Worm (Caenorhabditis elegans): ENCODE measurements around the gene srg-66.
A peak's percentile ranks its signal among the peaks of the same experiment; 100 is the strongest.

The srg-66 gene

DNA sequence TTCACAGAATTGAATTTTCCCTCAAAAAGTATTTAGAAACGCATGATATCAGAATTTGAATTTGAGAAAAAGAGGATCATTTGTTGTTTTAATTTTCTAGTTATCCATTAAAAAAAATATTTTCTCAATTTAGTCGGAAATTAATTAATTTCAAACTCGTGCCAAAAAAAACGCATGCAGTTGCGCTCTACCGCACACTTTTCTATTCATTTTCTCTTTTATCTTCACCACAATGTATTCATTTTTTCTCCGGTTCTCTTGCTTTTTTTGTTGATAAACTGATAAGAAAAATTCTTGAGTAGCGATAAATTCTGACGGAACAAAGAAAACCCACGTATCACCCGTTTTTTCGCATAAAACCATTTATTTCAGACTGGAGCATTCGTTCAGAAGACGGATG, 49.2 kb downstream of the srg-66 start, which contains the start of gene acl-6 (continued):
- TF ChIP-seq zfh-2 (GFP tag; conservative IDR thresholded peaks at IDR 0.05), result no peak
- TF ChIP-seq F22D6.2 (tag; optimal IDR thresholded peaks at IDR 0.05), result no peak
- no peak for TF ChIP-seq hsf-1 (GFP tag; IDR thresholded peaks at IDR 0.05)
- peak in 1 of 2 experiments; percentile 16 for TF ChIP-seq let-607 (tag; optimal IDR thresholded peaks at IDR 0.05)
- no peak for TF ChIP-seq nfya-1 (tag; optimal IDR thresholded peaks at IDR 0.05; ENCODE audit: borderline replicate concordance, insufficient read depth)
- no peak for TF ChIP-seq B0261.1 (tag; optimal IDR thresholded peaks at IDR 0.05)
- no peak for TF ChIP-seq cebp-2 (GFP tag; IDR thresholded peaks at IDR 0.05)
- TF ChIP-seq bed-1 (GFP tag; IDR thresholded peaks at IDR 0.05), result no peak
- TF ChIP-seq fkh-3 (tag; optimal IDR thresholded peaks at IDR 0.05), result no peak
- TF ChIP-seq die-1 (tag; optimal IDR thresholded peaks at IDR 0.05), result no peak
- no peak for TF ChIP-seq lag-1 (GFP tag; IDR thresholded peaks at IDR 0.05)
- no peak for TF ChIP-seq bed-2 (GFP tag; IDR thresholded peaks at IDR 0.05)
- no peak for TF ChIP-seq lsy-27 (tag; optimal IDR thresholded peaks at IDR 0.05; ENCODE audit: borderline replicate concordance, insufficient read depth)
- peak; percentile 30 for TF ChIP-seq ztf-18 (tag; optimal IDR thresholded peaks at IDR 0.05)
- no peak for TF ChIP-seq snpc-1.1 (tag; optimal IDR thresholded peaks at IDR 0.05; ENCODE audit: insufficient read depth)
- TF ChIP-seq attf-5 (GFP tag; optimal IDR thresholded peaks at IDR 0.05), result peak; percentile 60
- TF ChIP-seq aptf-3 (GFP tag; IDR thresholded peaks at IDR 0.05), result no peak
- TF ChIP-seq ZK185.1 (tag; optimal IDR thresholded peaks at IDR 0.05; ENCODE audit: poor library complexity, severe bottlenecking), result no peak
- TF ChIP-seq efl-1 (GFP tag; optimal IDR thresholded peaks at IDR 0.05), result peak; percentile 43
- peak; percentile 38 for TF ChIP-seq tbp1 (GFP tag; optimal IDR thresholded peaks at IDR 0.05)
- peak; percentile 11 for TF ChIP-seq lsl-1 (GFP tag; optimal IDR thresholded peaks at IDR 0.05)
- no peak for TF ChIP-seq him-1 (tag; optimal IDR thresholded peaks at IDR 0.05)
- TF ChIP-seq tbx-9 (tag; optimal IDR thresholded peaks at IDR 0.05; ENCODE audit: borderline replicate concordance), result no peak
- no peak for TF ChIP-seq mxl-1 (tag; optimal IDR thresholded peaks at IDR 0.05)
- no peak for TF ChIP-seq nfyb-1 (GFP tag; IDR thresholded peaks at IDR 0.05)
- peak; percentile 1 for TF ChIP-seq nhr-90 (tag; optimal IDR thresholded peaks at IDR 0.05)
- TF ChIP-seq nhr-80 (tag; optimal IDR thresholded peaks at IDR 0.05), result peak; percentile 98
- TF ChIP-seq F52B5.7 (tag; optimal IDR thresholded peaks at IDR 0.05), result no peak
- TF ChIP-seq ceh-100 (GFP tag; IDR thresholded peaks at IDR 0.05), result no peak
- TF ChIP-seq ceh-27 (GFP tag; optimal IDR thresholded peaks at IDR 0.05), result no peak
- TF ChIP-seq ceh-79 (tag; optimal IDR thresholded peaks at IDR 0.05), result no peak
- TF ChIP-seq akir-1 (GFP tag; optimal IDR thresholded peaks at IDR 0.05), result no peak
- no peak for TF ChIP-seq hrde-1 (tag; optimal IDR thresholded peaks at IDR 0.05; ENCODE audit: borderline replicate concordance)
- peak in 1 of 3 experiments; percentile 73 for TF ChIP-seq lin-35 (GFP tag; optimal IDR thresholded peaks at IDR 0.05)
- no peak for TF ChIP-seq C06A6.2 (GFP tag; conservative IDR thresholded peaks at IDR 0.05)
- TF ChIP-seq nhr-179 (tag; optimal IDR thresholded peaks at IDR 0.05), result no peak
- no peak for TF ChIP-seq atf-7 (tag; optimal IDR thresholded peaks at IDR 0.05)
- no peak for TF ChIP-seq T26A5.8 (tag; optimal IDR thresholded peaks at IDR 0.05)
- TF ChIP-seq lin-54 (GFP tag; optimal IDR thresholded peaks at IDR 0.05), result peak; percentile 86
- TF ChIP-seq egl-18 (GFP tag; IDR thresholded peaks at IDR 0.05), result no peak
- TF ChIP-seq F33H1.4 (GFP tag; IDR thresholded peaks at IDR 0.05), result no peak
- peak; percentile 31 for TF ChIP-seq dpl-1 (GFP tag; optimal IDR thresholded peaks at IDR 0.05)
- no peak for TF ChIP-seq snpc-4 (GFP tag; optimal IDR thresholded peaks at IDR 0.05)
- peak in 1 of 4 experiments; percentile 27 for TF ChIP-seq snpc-4 (tag; optimal IDR thresholded peaks at IDR 0.05)
- no peak for TF ChIP-seq T07F8.4 (tag; optimal IDR thresholded peaks at IDR 0.05)
- peak; percentile 74 for TF ChIP-seq dox-1 (GFP tag; IDR thresholded peaks at IDR 0.05)
- TF ChIP-seq chd-7 (tag; optimal IDR thresholded peaks at IDR 0.05), result no peak
- TF ChIP-seq Y53F4B.3 (GFP tag; IDR thresholded peaks at IDR 0.05), result no peak
- TF ChIP-seq B0336.3 (GFP tag; IDR thresholded peaks at IDR 0.05), result no peak

All from whole organism, young adult.